Worm (Caenorhabditis elegans) whole organism, L4/young adult: ENCODE results near the gene C50F4.6.

Experiments used
- W03F9.2 ChIP-seq: fragments of 150-350 bp; optimal IDR thresholded peaks from 2 replicates; lab custom pipeline; 2014; ENCODE audit warnings: missing biosample characterization, missing genetic modification characterization
- him-1 ChIP-seq: sonication (generic microtip); optimal IDR thresholded peaks from 2 replicates; lab custom pipeline; 2016; ENCODE audit warnings: missing genotype, missing genetic modification reagents, missing genetic modification characterization, missing compliant biosample characterization

DNA sequence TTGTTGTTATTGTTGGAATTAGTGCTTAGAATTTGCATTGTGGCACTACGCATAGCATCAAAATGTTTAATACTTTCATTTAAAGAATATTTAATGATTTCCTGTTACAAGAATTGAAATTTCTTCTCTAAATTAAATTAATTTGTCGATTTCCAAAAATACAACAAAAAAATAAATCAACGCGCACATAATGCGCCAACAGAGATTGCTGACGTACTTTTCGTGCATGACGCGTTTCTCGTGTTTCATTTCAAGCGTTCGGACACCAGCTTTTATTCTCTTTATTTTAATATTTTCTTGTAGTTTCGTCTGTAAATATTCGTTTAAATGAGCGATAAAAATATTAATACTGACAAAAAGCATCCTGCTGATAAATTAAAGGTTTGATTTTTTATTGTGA lies 32.3 kb upstream of the C50F4.6 start, which contains the start of gene eif-2Bdelta:
- no peak for TF ChIP-seq him-1 (tag; lab: Kevin White, UChicago)
- TF ChIP-seq W03F9.2 = peak; percentile 34
